Fruit fly (Drosophila melanogaster) whole organism, prepupa: ENCODE measurements around the gene CG31358.

ENCODE experiments used
- Blimp-1 ChIP-seq: fragments of 200-800 bp; sonication (Bioruptor generic); optimal IDR thresholded peaks from 3 replicates; lab custom pipeline; 2017; ENCODE audit warnings: missing biosample characterization, missing genetic modification characterization, mild to moderate bottlenecking, moderate library complexity, missing genetic modification reagents
- CG10631 ChIP-seq: fragments of 200-800 bp; sonication (Bioruptor generic); optimal IDR thresholded peaks from 2 replicates; lab custom pipeline; 2016; ENCODE audit warnings: missing biosample characterization, missing genetic modification characterization
- CG10669 ChIP-seq: fragments of 200-800 bp; sonication (Bioruptor generic); optimal IDR thresholded peaks from 3 replicates; lab custom pipeline; 2018; ENCODE audit warnings: missing biosample characterization, mild to moderate bottlenecking, missing genetic modification characterization, moderate library complexity
- CG11294 ChIP-seq: fragments of 200-800 bp; sonication (Bioruptor generic); IDR thresholded peaks from 2 replicates; pipeline ENCODE4 v1.3.6; 2022; ENCODE audit warnings: missing biosample characterization, missing genetic modification characterization
- CG11902 ChIP-seq: fragments of 200-800 bp; sonication (Bioruptor generic); optimal IDR thresholded peaks from 3 replicates; lab custom pipeline; 2016; ENCODE audit warnings: missing biosample characterization, missing genetic modification characterization
- CG15336 ChIP-seq: fragments of 200-800 bp; sonication (Bioruptor generic); IDR thresholded peaks from 2 replicates; pipeline ENCODE4 v1.3.6; 2022; ENCODE audit warnings: missing biosample characterization, missing genetic modification characterization
- CG16779 ChIP-seq: fragments of 200-800 bp; sonication (Bioruptor generic); optimal IDR thresholded peaks from 3 replicates; lab custom pipeline; 2017; ENCODE audit warnings: missing biosample characterization, mild to moderate bottlenecking, missing genetic modification characterization
- CG3032 ChIP-seq: fragments of 200-800 bp; optimal IDR thresholded peaks from 2 replicates; lab custom pipeline; 2019; ENCODE audit warnings: missing biosample characterization, mild to moderate bottlenecking, missing genetic modification characterization, moderate library complexity
- CG31627 ChIP-seq: fragments of 200-800 bp; sonication (Bioruptor generic); optimal IDR thresholded peaks from 3 replicates; lab custom pipeline; 2016; ENCODE audit warnings: missing biosample characterization, missing genetic modification characterization
- CG32006 ChIP-seq: fragments of 200-800 bp; sonication (Bioruptor generic); optimal IDR thresholded peaks from 3 replicates; lab custom pipeline; 2017; ENCODE audit warnings: missing biosample characterization, mild to moderate bottlenecking, missing genetic modification characterization
- CG34406 ChIP-seq: fragments of 200-800 bp; sonication (Bioruptor generic); optimal IDR thresholded peaks from 3 replicates; lab custom pipeline; 2016; ENCODE audit warnings: missing biosample characterization, missing genetic modification characterization
- CG4318 ChIP-seq: fragments of 200-800 bp; sonication (Bioruptor generic); optimal IDR thresholded peaks from 3 replicates; lab custom pipeline; 2017; ENCODE audit warnings: missing biosample characterization, mild to moderate bottlenecking, missing genetic modification characterization
- CG6163 ChIP-seq: fragments of 200-800 bp; sonication (Bioruptor generic); IDR thresholded peaks from 3 replicates; pipeline ENCODE4 v1.3.6; 2022; ENCODE audit warnings: missing biosample characterization, missing genetic modification characterization
- CG6276 ChIP-seq: fragments of 200-800 bp; sonication (Bioruptor generic); optimal IDR thresholded peaks from 2 replicates; lab custom pipeline; 2017; ENCODE audit warnings: missing biosample characterization, mild to moderate bottlenecking, missing genetic modification characterization
- CG6792 ChIP-seq: fragments of 200-800 bp; sonication (Bioruptor generic); optimal IDR thresholded peaks from 3 replicates; lab custom pipeline; 2016; ENCODE audit warnings: missing biosample characterization, missing genetic modification characterization
- CG8119 ChIP-seq: fragments of 200-800 bp; sonication (Bioruptor generic); IDR thresholded peaks from 3 replicates; pipeline ENCODE4 v1.3.6; 2022; ENCODE audit warnings: missing biosample characterization, missing genetic modification characterization
- CG8319 ChIP-seq: fragments of 200-800 bp; sonication (Bioruptor generic); optimal IDR thresholded peaks from 3 replicates; lab custom pipeline; 2016; ENCODE audit warnings: missing biosample characterization, missing genetic modification characterization
- Eip78C ChIP-seq: fragments of 200-800 bp; sonication (Bioruptor generic); peaks from one replicate; lab custom pipeline; 2016; ENCODE audit warnings: missing biosample characterization, missing genetic modification characterization
- Eip93F ChIP-seq: fragments of 200-800 bp; sonication (Bioruptor generic); optimal IDR thresholded peaks from 2 replicates; lab custom pipeline; 2016; ENCODE audit warnings: missing biosample characterization, mild to moderate bottlenecking, missing genetic modification characterization
- Ets21C ChIP-seq: fragments of 200-800 bp; sonication (Bioruptor generic); optimal IDR thresholded peaks from 3 replicates; lab custom pipeline; 2016; ENCODE audit warnings: missing biosample characterization, missing genetic modification characterization
- Hr38 ChIP-seq: sonication (Bioruptor generic); optimal IDR thresholded peaks from 2 replicates; lab custom pipeline; 2016; ENCODE audit warnings: missing biosample characterization, missing genetic modification characterization
- Hr39 ChIP-seq: fragments of 200-800 bp; sonication (Bioruptor generic); optimal IDR thresholded peaks from 2 replicates; lab custom pipeline; 2016; ENCODE audit warnings: missing biosample characterization, missing genetic modification characterization
- Lpt ChIP-seq: fragments of 200-800 bp; sonication (Bioruptor generic); optimal IDR thresholded peaks from 3 replicates; lab custom pipeline; 2016; ENCODE audit warnings: missing biosample characterization, missing genetic modification characterization
- Met ChIP-seq: fragments of 200-800 bp; sonication (Bioruptor generic); optimal IDR thresholded peaks from 3 replicates; lab custom pipeline; 2016; ENCODE audit warnings: missing biosample characterization, missing genetic modification characterization
- OdsH ChIP-seq: fragments of 200-800 bp; sonication (Bioruptor generic); optimal IDR thresholded peaks from 3 replicates; lab custom pipeline; 2016; ENCODE audit warnings: missing biosample characterization, missing genetic modification characterization
- Smox ChIP-seq: fragments of 200-800 bp; sonication (Bioruptor generic); optimal IDR thresholded peaks from 3 replicates; lab custom pipeline; 2016; ENCODE audit warnings: missing biosample characterization, missing genetic modification characterization
- Sox102F ChIP-seq: fragments of 200-800 bp; sonication (Bioruptor generic); optimal IDR thresholded peaks from 2 replicates; lab custom pipeline; 2016; ENCODE audit warnings: missing biosample characterization, mild to moderate bottlenecking, missing genetic modification characterization
- acj6 ChIP-seq: fragments of 200-800 bp; sonication (Bioruptor generic); optimal IDR thresholded peaks from 3 replicates; lab custom pipeline; 2016; ENCODE audit warnings: missing biosample characterization, missing genetic modification characterization
- cyc ChIP-seq: fragments of 200-800 bp; sonication (Bioruptor generic); optimal IDR thresholded peaks from 3 replicates; lab custom pipeline; 2016; ENCODE audit warnings: missing biosample characterization, missing genetic modification characterization
- dac ChIP-seq: fragments of 200-800 bp; sonication (Bioruptor generic); optimal IDR thresholded peaks from 2 replicates; lab custom pipeline; 2017; ENCODE audit warnings: missing biosample characterization, mild to moderate bottlenecking, missing genetic modification characterization
- eg ChIP-seq: fragments of 200-800 bp; sonication (Bioruptor generic); IDR thresholded peaks from 3 replicates; pipeline ENCODE4 v1.3.6; 2022; ENCODE audit warnings: missing biosample characterization, missing genetic modification characterization
- fd59A ChIP-seq: fragments of 200-800 bp; sonication (Bioruptor generic); optimal IDR thresholded peaks from 2 replicates; lab custom pipeline; 2017; ENCODE audit warnings: missing biosample characterization, mild to moderate bottlenecking, missing genetic modification characterization, missing genetic modification reagents
- fd85E ChIP-seq: fragments of 200-800 bp; sonication (Bioruptor generic); optimal IDR thresholded peaks from 3 replicates; lab custom pipeline; 2016; ENCODE audit warnings: missing biosample characterization, missing genetic modification characterization
- lz ChIP-seq: fragments of 200-800 bp; sonication (Bioruptor generic); optimal IDR thresholded peaks from 3 replicates; lab custom pipeline; 2016; ENCODE audit warnings: missing biosample characterization, missing genetic modification characterization
- net ChIP-seq: fragments of 200-800 bp; sonication (Bioruptor generic); optimal IDR thresholded peaks from 3 replicates; lab custom pipeline; 2016; ENCODE audit warnings: missing biosample characterization, missing genetic modification characterization
- pdm3 ChIP-seq: fragments of 200-800 bp; sonication (Bioruptor generic); optimal IDR thresholded peaks from 3 replicates; lab custom pipeline; 2016; ENCODE audit warnings: missing biosample characterization, missing genetic modification characterization
- salr ChIP-seq, 2 experiments: fragments of 200-800 bp; sonication (Bioruptor generic); optimal IDR thresholded peaks; 3 replicates each; lab custom pipeline; 2016 to 2018; ENCODE audit warnings: missing biosample characterization in 2 of 2, missing genetic modification characterization in 2 of 2, mild to moderate bottlenecking in 1 of 2
- spab ChIP-seq: fragments of 200-800 bp; sonication (Bioruptor generic); optimal IDR thresholded peaks from 2 replicates; lab custom pipeline; 2017; ENCODE audit warnings: missing biosample characterization, mild to moderate bottlenecking, missing genetic modification characterization, missing genetic modification reagents
- ss ChIP-seq, 2 experiments: fragments of 200-800 bp; sonication (Bioruptor generic); optimal IDR thresholded peaks; 2 replicates in 1 of 2; 3 replicates in 1 of 2; lab custom pipeline; 2017 to 2018; ENCODE audit warnings: mild to moderate bottlenecking in 2 of 2, missing biosample characterization in 2 of 2, missing genetic modification characterization in 2 of 2, moderate library complexity in 1 of 2
- svp ChIP-seq: fragments of 200-800 bp; sonication (Bioruptor generic); peaks from one replicate; lab custom pipeline; 2016; ENCODE audit warnings: missing biosample characterization, missing genetic modification characterization
- topi ChIP-seq: fragments of 200-800 bp; sonication (Bioruptor generic); optimal IDR thresholded peaks from 3 replicates; lab custom pipeline; 2016; ENCODE audit warnings: missing biosample characterization, missing genetic modification characterization

Gene CG31358

DNA sequence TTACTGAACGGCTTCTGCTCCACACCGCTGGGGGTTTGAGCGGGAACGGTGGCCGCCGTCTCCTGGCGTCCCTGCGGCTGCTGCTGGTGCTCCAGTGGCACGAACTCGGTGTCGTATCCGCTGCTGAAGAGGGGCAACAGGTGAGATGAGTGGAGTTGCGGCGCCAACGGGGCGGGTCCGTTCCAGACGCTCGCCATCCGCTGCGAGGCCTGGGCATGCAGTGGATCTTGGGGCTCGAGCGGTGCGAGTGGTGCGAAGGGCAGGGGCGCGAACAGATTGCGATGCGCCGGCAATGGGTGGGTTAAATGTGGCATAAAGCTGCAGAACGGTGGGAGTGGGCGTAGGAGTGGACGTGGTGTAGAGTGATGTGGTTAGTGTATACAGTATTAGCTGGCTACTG is 42.4 kb downstream of the CG31358 start:
- TF ChIP-seq lz (GFP tag; lab: Kevin White, UChicago) (no peak), CG6163 (GFP tag; lab: Robert Waterston, UW) (0 out of 3 replicates have a peak, but pooled peaks have one; percentile 24), CG6792 (GFP tag; lab: Kevin White, UChicago) (no peak), CG6276 (GFP tag; lab: Kevin White, UChicago) (no peak), Eip78C (no peak), svp (GFP tag; lab: Kevin White, UChicago) (no peak), Met (no peak), CG11902 (GFP tag; lab: Kevin White, UChicago) (no peak)

DNA sequence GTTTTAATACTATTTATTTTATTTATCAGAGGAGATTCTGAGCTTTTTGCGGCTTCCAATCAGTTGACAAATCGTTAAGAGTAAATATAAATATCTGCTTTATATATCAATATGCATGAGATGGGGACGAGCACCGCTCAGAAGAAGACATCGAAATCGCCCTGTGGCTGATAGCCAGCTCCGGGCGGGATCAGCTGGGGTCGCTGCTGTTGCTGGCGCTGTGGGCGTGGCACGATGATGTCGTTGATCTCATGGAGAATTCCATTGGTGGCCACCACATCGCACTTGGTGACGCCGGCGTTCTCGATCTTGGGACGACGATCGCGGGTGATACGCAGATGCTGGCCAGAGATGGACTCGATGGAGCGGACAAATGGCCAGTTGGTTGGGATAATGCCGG is 46.7 kb downstream of the CG31358 start:
- TF ChIP-seq CG31627 (GFP tag; lab: Kevin White, UChicago) (no peak), ss (GFP tag; optimal IDR thresholded peaks at IDR 0.05; lab: Kevin White, UChicago) (peak in 1 of 2 experiments; percentile 22), Eip78C (peak; percentile 75), svp (GFP tag; lab: Kevin White, UChicago) (peak; percentile 99)

- TF ChIP-seq Lpt (GFP tag; lab: Kevin White, UChicago) = no peak
- no peak for TF ChIP-seq CG34406 (GFP tag; lab: Kevin White, UChicago)
- TF ChIP-seq Ets21C (GFP tag; lab: Kevin White, UChicago) = no peak
- no peak for TF ChIP-seq CG8119
- TF ChIP-seq CG8319 = no peak
- no peak for TF ChIP-seq CG10631 (GFP tag; lab: Kevin White, UChicago)
- TF ChIP-seq CG10669 (GFP tag; lab: Kevin White, UChicago) = no peak
- TF ChIP-seq CG32006 (GFP tag; lab: Kevin White, UChicago) = no peak
- TF ChIP-seq CG4318 = no peak
- TF ChIP-seq Hr38 (GFP tag; lab: Kevin White, UChicago) = no peak
- TF ChIP-seq Smox = no peak
Measured at dm6 chr3R:11984441-11984840, 47.1 kb downstream of the CG31358 start, which contains the start of gene CG3397. Gene CG3397 (minus strand): TSS chr3R:11984541.

DNA sequence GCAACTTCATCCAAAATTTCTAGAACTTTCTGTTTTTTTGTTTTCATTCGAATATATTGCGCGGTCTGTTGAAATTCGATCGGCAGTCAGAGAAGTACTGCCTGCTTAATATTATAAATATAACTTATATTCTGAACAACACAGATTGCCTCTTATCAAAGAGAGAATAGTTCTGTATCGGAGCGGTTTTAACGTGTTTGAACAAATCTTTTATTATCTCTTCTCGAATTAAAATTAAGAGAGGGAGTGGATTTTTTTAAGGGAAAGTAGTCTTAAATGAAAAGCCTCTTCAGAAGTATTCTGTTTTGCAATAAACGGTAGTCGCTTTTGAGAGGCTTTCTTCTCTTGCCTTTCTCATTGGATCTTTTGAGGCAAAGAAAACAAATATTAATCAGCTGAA is 49.0 kb downstream of the CG31358 start:
- no peak for TF ChIP-seq CG10669 (GFP tag; lab: Kevin White, UChicago)
- TF ChIP-seq Eip93F (GFP tag; lab: Kevin White, UChicago) = peak; percentile 53
- TF ChIP-seq acj6 (GFP tag; lab: Kevin White, UChicago) = no peak
- TF ChIP-seq CG15336 (GFP tag; lab: Robert Waterston, UW) = no peak

DNA sequence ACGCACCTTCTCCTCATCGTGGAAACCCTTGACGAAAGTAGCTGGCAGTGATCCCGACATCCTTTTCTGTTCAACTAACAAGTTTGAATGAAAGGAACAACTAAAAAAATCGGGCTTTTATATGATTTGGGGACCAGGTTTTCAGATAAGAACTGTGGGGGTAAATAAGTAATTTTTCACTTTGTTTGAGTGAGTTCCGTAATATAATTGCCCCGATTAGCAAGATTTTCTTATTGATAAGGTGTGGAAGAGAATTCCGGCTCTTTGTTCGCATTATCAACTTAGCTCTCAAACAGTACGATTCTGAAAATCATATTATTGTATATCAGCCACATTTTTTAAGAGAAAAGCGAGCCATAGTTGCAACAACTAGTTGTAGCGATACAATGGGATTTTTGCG is 49.6 kb downstream of the CG31358 start, which contains the start of gene CG12224:
Gene CG12224, minus strand, starts transcription at position 101 of the 400 bp plus-strand sequence.
- no peak for TF ChIP-seq Sox102F (GFP tag; lab: Kevin White, UChicago)

- TF ChIP-seq CG11902 (GFP tag; lab: Kevin White, UChicago) = no peak
- TF ChIP-seq pdm3 (GFP tag; lab: Kevin White, UChicago) = peak; percentile 46
- peak; percentile 48 for TF ChIP-seq OdsH
- TF ChIP-seq Eip93F (GFP tag; lab: Kevin White, UChicago) = no peak
- TF ChIP-seq CG31627 (GFP tag; lab: Kevin White, UChicago) = peak; percentile 59
- peak; percentile 57 for TF ChIP-seq CG10669 (GFP tag; lab: Kevin White, UChicago)
- no peak for TF ChIP-seq Hr38 (GFP tag; lab: Kevin White, UChicago)
- TF ChIP-seq fd59A (GFP tag; lab: Kevin White, UChicago) = no peak
- TF ChIP-seq CG16779 (tag; lab: Kevin White, UChicago) = no peak
- TF ChIP-seq salr (GFP tag; optimal IDR thresholded peaks at IDR 0.05; lab: Kevin White, UChicago) = no peak
- no peak for TF ChIP-seq eg (GFP tag; lab: Robert Waterston, UW)
- no peak for TF ChIP-seq spab (GFP tag; lab: Kevin White, UChicago)
- TF ChIP-seq net (GFP tag; lab: Kevin White, UChicago) = peak; percentile 14
- TF ChIP-seq fd85E (GFP tag; lab: Kevin White, UChicago) = no peak
- no peak for TF ChIP-seq Blimp-1 (GFP tag; lab: Kevin White, UChicago)
- peak; percentile 49 for TF ChIP-seq cyc (GFP tag; lab: Kevin White, UChicago)
- peak; percentile 54 for TF ChIP-seq topi (GFP tag; lab: Kevin White, UChicago)
- TF ChIP-seq CG32006 (GFP tag; lab: Kevin White, UChicago) = peak; percentile 25
- no peak for TF ChIP-seq dac (GFP tag; lab: Kevin White, UChicago)
- TF ChIP-seq CG3032 (tag; lab: Kevin White, UChicago) = peak; percentile 40
- TF ChIP-seq Smox = peak; percentile 41
- TF ChIP-seq CG11294 = no peak
- peak; percentile 48 for TF ChIP-seq Hr39
Measured at dm6 chr3R:11979879-11980571, 51.5 kb downstream of the CG31358 start, which contains the start of gene CG18547. Gene CG18547 (minus strand): TSS chr3R:11980390.
